Fruit fly (Drosophila melanogaster) whole organism, wandering third instar larva: ENCODE results near the gene CG10175.

ENCODE experiments used
- CG32264 ChIP-seq: fragments of 200-800 bp; sonication (Bioruptor generic); optimal IDR thresholded peaks from 2 replicates; lab custom pipeline; 2016; ENCODE audit warnings: missing biosample characterization, missing genetic modification characterization
- Dif ChIP-seq: fragments of 200-275, 200-300 bp; sonication (Bioruptor generic); optimal IDR thresholded peaks from 2 replicates; lab custom pipeline; 2018; ENCODE audit warnings: missing biosample characterization, missing genetic modification characterization; ENCODE audit not compliant: partially characterized antibody
- Hr78 ChIP-seq: fragments of >200 bp; optimal IDR thresholded peaks from 2 replicates; lab custom pipeline; 2017; ENCODE audit warnings: missing biosample characterization, missing genetic modification characterization
- Hr83 ChIP-seq: fragments of 200-300 bp; sonication (Bioruptor generic); optimal IDR thresholded peaks from 2 replicates; lab custom pipeline; 2016; ENCODE audit warnings: missing biosample characterization, mild to moderate bottlenecking, missing genetic modification characterization, moderate library complexity; ENCODE audit not compliant: poor library complexity, severe bottlenecking
- Myc ChIP-seq: fragments of >200 bp; optimal IDR thresholded peaks from 2 replicates; lab custom pipeline; 2017
- N ChIP-seq: fragments of >200 bp; optimal IDR thresholded peaks from 2 replicates; lab custom pipeline; 2018; ENCODE audit warnings: missing biosample characterization, missing external identifiers, missing genetic modification characterization
- OdsH ChIP-seq: fragments of 200-800 bp; sonication (Bioruptor generic); optimal IDR thresholded peaks from 2 replicates; lab custom pipeline; 2016; ENCODE audit warnings: missing biosample characterization, mild to moderate bottlenecking, missing genetic modification characterization
- Sp1 ChIP-seq: fragments of 200-800 bp; sonication (Bioruptor generic); optimal IDR thresholded peaks from 3 replicates; lab custom pipeline; 2019; ENCODE audit warnings: missing biosample characterization, mild to moderate bottlenecking, missing genetic modification characterization, moderate library complexity
- br ChIP-seq: fragments of 200-800 bp; sonication (Bioruptor generic); optimal IDR thresholded peaks from 2 replicates; lab custom pipeline; 2016; ENCODE audit warnings: missing biosample characterization, missing genetic modification characterization
- dmrt93B ChIP-seq: fragments of 200-800 bp; sonication (Bioruptor generic); optimal IDR thresholded peaks from 2 replicates; lab custom pipeline; 2018; ENCODE audit warnings: missing biosample characterization, mild to moderate bottlenecking, missing genetic modification characterization
- ey ChIP-seq: fragments of 200-800 bp; sonication (Bioruptor generic); optimal IDR thresholded peaks from 2 replicates; lab custom pipeline; 2016; ENCODE audit warnings: missing biosample characterization, missing genetic modification characterization
- foxo ChIP-seq, 2 experiments: fragments of 200-800 bp; sonication (Bioruptor generic); optimal IDR thresholded peaks; 2 replicates in 1 of 2; 3 replicates in 1 of 2; lab custom pipeline; 2016 to 2017; ENCODE audit warnings: missing biosample characterization in 2 of 2, missing genetic modification characterization in 2 of 2
- jim ChIP-seq: fragments of 175-275, 200-325 bp; sonication (Bioruptor generic); optimal IDR thresholded peaks from 2 replicates; lab custom pipeline; 2016; ENCODE audit warnings: missing biosample characterization, mild to moderate bottlenecking, missing genetic modification characterization
- lola ChIP-seq: fragments of >200 bp; optimal IDR thresholded peaks from 2 replicates; lab custom pipeline; 2017; ENCODE audit warnings: missing biosample characterization, missing genetic modification characterization
- psq ChIP-seq: fragments of 200-800 bp; sonication (Bioruptor generic); optimal IDR thresholded peaks from 3 replicates; lab custom pipeline; 2017; ENCODE audit warnings: missing biosample characterization, mild to moderate bottlenecking, missing genetic modification characterization, moderate library complexity

CG10175 gene

dm6 chr3R:23481249-23481915 lies 49.4 kb downstream of the CG10175 start, which contains the start of gene Ir94f:
Gene Ir94f (plus strand): TSS chr3R:23481865.
- TF ChIP-seq Hr83 (GFP tag; lab: Kevin White, UChicago) (no peak), Dif (no peak), jim (GFP tag; lab: Kevin White, UChicago) (no peak), OdsH (GFP tag; lab: Kevin White, UChicago) (no peak), Sp1 (GFP tag; lab: Kevin White, UChicago) (no peak), CG32264 (GFP tag; lab: Kevin White, UChicago) (no peak), N (no peak), Hr78 (GFP tag; lab: Kevin White, UChicago) (no peak), foxo (GFP tag; optimal IDR thresholded peaks at IDR 0.05; lab: Kevin White, UChicago) (no peak), psq (GFP tag; lab: Kevin White, UChicago) (no peak)

dm6 chr3R:23476085-23476484 lies 54.7 kb downstream of the CG10175 start:
- TF ChIP-seq Myc (no peak), br (no peak), ey (GFP tag; lab: Kevin White, UChicago) (no peak), lola (no peak), Sp1 (GFP tag; lab: Kevin White, UChicago) (no peak), dmrt93B (GFP tag; lab: Kevin White, UChicago) (no peak)
- TF ChIP-seq, all 38 proteins: peak for 0
